Fruit fly (Drosophila melanogaster): ENCODE results near the gene Als2.

- TF ChIP-seq OdsH (GFP tag; optimal IDR thresholded peaks at IDR 0.05) (no peak), CG6808 (GFP tag; optimal IDR thresholded peaks at IDR 0.05) (no peak)
Observed at dm6 chr3L:21636265-21636993, 43.1 kb downstream of the Als2 start, which contains the start of gene CG32444.
